Fruit fly (Drosophila melanogaster) whole organism, pupa: ENCODE data around the gene CG32104.

Experiments used
- CG10348 ChIP-seq: fragments of 200-800 bp; sonication (Bioruptor generic); IDR thresholded peaks from 2 replicates; pipeline ENCODE4 v1.3.6; 2022; ENCODE audit warnings: missing biosample characterization, missing genetic modification characterization
- CG12605 ChIP-seq: fragments of 200-800 bp; sonication (Bioruptor generic); IDR thresholded peaks from 2 replicates; pipeline ENCODE4 v1.3.6; 2022; ENCODE audit warnings: missing biosample characterization, missing genetic modification characterization
- CG13204 ChIP-seq: fragments of 200-800 bp; sonication (Bioruptor generic); optimal IDR thresholded peaks from 2 replicates; lab custom pipeline; 2018; ENCODE audit warnings: missing biosample characterization, mild to moderate bottlenecking, missing genetic modification characterization, moderate library complexity
- CG14655 ChIP-seq: fragments of 200-800 bp; sonication (Bioruptor generic); optimal IDR thresholded peaks from 3 replicates; lab custom pipeline; 2017; ENCODE audit warnings: mild to moderate bottlenecking, missing biosample characterization, missing genetic modification reagents, missing genetic modification characterization
- CG15710 ChIP-seq: fragments of 200-800 bp; sonication (Bioruptor generic); optimal IDR thresholded peaks from 2 replicates; lab custom pipeline; 2018; ENCODE audit warnings: missing biosample characterization, mild to moderate bottlenecking, missing genetic modification characterization, moderate library complexity
- CG17806 ChIP-seq: fragments of 200-800 bp; sonication (Bioruptor generic); optimal IDR thresholded peaks from 2 replicates; lab custom pipeline; 2018; ENCODE audit warnings: missing biosample characterization, mild to moderate bottlenecking, missing genetic modification characterization, moderate library complexity
- CG32121 ChIP-seq: fragments of 200-800 bp; sonication (Bioruptor generic); IDR thresholded peaks from 2 replicates; pipeline ENCODE4 v1.3.6; 2022; ENCODE audit warnings: missing biosample characterization, missing genetic modification characterization
- CG34367 ChIP-seq: fragments of 200-800 bp; sonication (Bioruptor generic); optimal IDR thresholded peaks from 2 replicates; lab custom pipeline; 2018; ENCODE audit warnings: missing biosample characterization, mild to moderate bottlenecking, missing genetic modification characterization
- CG4496 ChIP-seq: fragments of 200-800 bp; sonication (Bioruptor generic); IDR thresholded peaks from 3 replicates; pipeline ENCODE4 v1.3.6; 2022; ENCODE audit warnings: missing biosample characterization, missing genetic modification characterization
- CG8159 ChIP-seq: fragments of 200-800 bp; sonication (Bioruptor generic); optimal IDR thresholded peaks from 3 replicates; lab custom pipeline; 2018; ENCODE audit warnings: missing biosample characterization, mild to moderate bottlenecking, missing genetic modification characterization, moderate library complexity
- CG8301 ChIP-seq: fragments of 200-800 bp; sonication (Bioruptor generic); optimal IDR thresholded peaks from 2 replicates; lab custom pipeline; 2018; ENCODE audit warnings: missing biosample characterization, mild to moderate bottlenecking, missing genetic modification characterization
- CG9948 ChIP-seq: fragments of 200-800 bp; sonication (Bioruptor generic); optimal IDR thresholded peaks from 2 replicates; lab custom pipeline; 2018; ENCODE audit warnings: missing biosample characterization, mild to moderate bottlenecking, missing genetic modification characterization, moderate library complexity
- D1 ChIP-seq: fragments of 200-800 bp; sonication (Bioruptor generic); optimal IDR thresholded peaks from 2 replicates; lab custom pipeline; 2018; ENCODE audit warnings: missing biosample characterization, mild to moderate bottlenecking, missing genetic modification characterization, moderate library complexity
- EcR ChIP-seq: fragments of 200-800 bp; sonication (Bioruptor generic); optimal IDR thresholded peaks from 3 replicates; lab custom pipeline; 2019; ENCODE audit warnings: missing biosample characterization, missing genetic modification characterization, mild to moderate bottlenecking, moderate library complexity, missing genetic modification reagents
- Ets98B ChIP-seq: fragments of 200-800 bp; sonication (Bioruptor generic); IDR thresholded peaks from 2 replicates; pipeline ENCODE4 v1.3.6; 2022; ENCODE audit warnings: missing biosample characterization, missing genetic modification characterization
- Pif1A ChIP-seq: fragments of 200-800 bp; sonication (Bioruptor generic); optimal IDR thresholded peaks from 3 replicates; lab custom pipeline; 2016; ENCODE audit warnings: missing biosample characterization, missing genetic modification characterization
- Pif1B ChIP-seq: fragments of 200-800 bp; sonication (Bioruptor generic); optimal IDR thresholded peaks from 3 replicates; lab custom pipeline; 2016; ENCODE audit warnings: missing biosample characterization, missing genetic modification characterization
- Snoo ChIP-seq: fragments of 200-800 bp; sonication (Bioruptor generic); optimal IDR thresholded peaks from 3 replicates; lab custom pipeline; 2017; ENCODE audit warnings: missing biosample characterization, mild to moderate bottlenecking, missing genetic modification characterization, inconsistent platforms
- fd96Ca ChIP-seq: fragments of 200-800 bp; sonication (Bioruptor generic); IDR thresholded peaks from 3 replicates; pipeline ENCODE4 v1.3.6; 2022; ENCODE audit warnings: missing biosample characterization, missing genetic modification characterization
- gl ChIP-seq: fragments of 200-800 bp; sonication (Bioruptor generic); optimal IDR thresholded peaks from 2 replicates; lab custom pipeline; 2018; ENCODE audit warnings: missing biosample characterization, mild to moderate bottlenecking, missing genetic modification characterization
- rn ChIP-seq: fragments of 200-800 bp; sonication (Bioruptor generic); IDR thresholded peaks from 2 replicates; pipeline ENCODE4 v1.3.6; 2022; ENCODE audit warnings: missing biosample characterization, missing genetic modification characterization

The CG32104 gene

DNA sequence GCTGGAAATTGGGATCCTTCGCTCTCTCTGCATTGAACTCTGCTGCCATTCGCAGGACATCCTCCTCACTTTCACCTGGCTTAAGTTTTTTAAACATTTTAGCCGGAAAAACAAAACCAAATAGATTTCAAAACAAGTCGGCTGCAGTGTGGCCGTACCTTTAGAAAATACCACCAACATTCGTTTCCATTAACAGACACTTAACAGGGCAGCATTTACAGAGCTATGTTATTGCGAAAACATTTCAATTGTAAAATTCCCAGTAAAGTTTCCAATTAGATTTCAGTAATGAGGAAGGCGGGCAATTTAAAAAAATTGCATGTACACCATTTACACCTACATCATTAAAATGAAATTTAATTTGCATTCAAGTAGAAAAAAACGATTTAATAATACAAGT, at the start of gene CG32104:
Gene CG32104, minus strand, starts transcription at position 152 of the 400 bp plus-strand sequence.
- no peak for TF ChIP-seq CG17806 (tag; lab: Kevin White, UChicago)
- TF ChIP-seq CG10348 (GFP tag; lab: Robert Waterston, UW), result no peak
- TF ChIP-seq CG8301, result no peak
- no peak for TF ChIP-seq Snoo (tag; lab: Kevin White, UChicago)
- TF ChIP-seq Pif1A (GFP tag; lab: Kevin White, UChicago), result no peak
- TF ChIP-seq D1 (tag; lab: Kevin White, UChicago), result no peak
- no peak for TF ChIP-seq Ets98B (GFP tag; lab: Robert Waterston, UW)
- no peak for TF ChIP-seq CG15710 (tag; lab: Kevin White, UChicago)
- no peak for TF ChIP-seq Pif1B (GFP tag; lab: Kevin White, UChicago)
- no peak for TF ChIP-seq gl (tag; lab: Kevin White, UChicago)
- no peak for TF ChIP-seq EcR
- no peak for TF ChIP-seq CG14655
- TF ChIP-seq CG13204 (GFP tag; lab: Kevin White, UChicago), result no peak
- no peak for TF ChIP-seq CG34367 (tag; lab: Kevin White, UChicago)
- no peak for TF ChIP-seq CG4496

DNA sequence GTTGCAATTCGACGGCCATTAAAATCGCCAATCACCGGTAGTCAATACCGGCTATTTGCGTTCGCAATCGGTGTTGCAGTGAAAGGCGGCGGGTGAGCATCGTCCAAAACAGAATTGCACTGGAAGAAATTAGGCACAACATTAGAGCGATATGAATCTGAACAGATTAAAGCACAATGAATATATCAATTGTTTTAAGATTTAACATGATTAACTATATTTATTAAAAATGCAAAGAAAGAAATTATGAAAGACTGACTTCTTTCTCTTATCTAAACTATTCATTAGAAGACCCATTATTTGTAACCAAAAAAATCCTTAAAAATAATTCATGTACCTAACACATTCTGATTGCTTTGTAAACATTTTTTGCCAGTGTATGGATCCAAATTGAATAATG, 48.4 kb upstream of the CG32104 start:
- TF ChIP-seq gl (tag; lab: Kevin White, UChicago) (no peak), CG32121 (no peak), Ets98B (GFP tag; lab: Robert Waterston, UW) (no peak), CG8159 (tag; lab: Kevin White, UChicago) (peak; percentile 16), CG34367 (tag; lab: Kevin White, UChicago) (no peak)

DNA sequence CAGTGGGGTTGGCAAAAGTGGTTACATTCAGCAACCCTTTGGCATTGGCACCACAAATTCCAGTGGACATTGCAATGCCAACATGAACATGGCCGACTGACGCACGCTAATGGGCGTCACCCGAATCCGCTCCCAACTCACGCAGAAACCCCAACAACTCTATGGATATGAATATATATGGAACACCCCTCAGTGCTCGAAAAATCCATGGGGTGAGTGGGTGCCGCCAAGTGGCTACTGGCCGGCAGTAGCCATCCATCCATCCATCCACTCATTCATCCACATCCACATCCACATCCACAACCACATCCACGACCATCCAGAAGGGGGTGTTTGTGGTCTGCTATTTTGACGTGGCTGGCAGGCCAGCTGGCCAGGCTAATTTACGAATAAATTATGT, 48.0 kb upstream of the CG32104 start:
- TF ChIP-seq CG10348 (GFP tag; lab: Robert Waterston, UW) (no peak), CG4496 (no peak), CG13204 (GFP tag; lab: Kevin White, UChicago) (no peak), CG9948 (tag; lab: Kevin White, UChicago) (no peak), fd96Ca (GFP tag; lab: Robert Waterston, UW) (no peak), Snoo (tag; lab: Kevin White, UChicago) (no peak), CG8301 (no peak), CG15710 (tag; lab: Kevin White, UChicago) (no peak), CG34367 (tag; lab: Kevin White, UChicago) (no peak), CG14655 (no peak), D1 (tag; lab: Kevin White, UChicago) (no peak), CG32121 (no peak)

DNA sequence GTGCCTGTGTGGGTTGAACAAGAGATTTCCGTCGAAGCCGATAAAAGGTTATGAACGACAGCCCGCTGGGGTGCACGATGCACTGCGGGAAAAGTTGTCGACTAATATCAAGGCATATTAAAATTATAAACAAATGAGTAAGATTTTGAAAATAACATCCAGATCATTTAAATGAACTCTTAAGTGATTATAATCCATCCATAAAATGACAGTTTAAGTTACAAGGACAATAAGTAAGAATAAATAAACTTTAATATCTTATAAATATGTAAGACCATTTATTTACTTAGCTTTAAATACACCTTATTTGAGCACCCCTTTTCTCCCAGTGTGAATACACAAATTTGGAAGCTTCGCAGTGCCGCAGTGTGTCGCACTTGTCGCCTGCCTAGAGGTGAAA, 44.9 kb upstream of the CG32104 start:
- no peak for TF ChIP-seq CG17806 (tag; lab: Kevin White, UChicago)
- TF ChIP-seq CG8159 (tag; lab: Kevin White, UChicago), result peak; percentile 36

DNA sequence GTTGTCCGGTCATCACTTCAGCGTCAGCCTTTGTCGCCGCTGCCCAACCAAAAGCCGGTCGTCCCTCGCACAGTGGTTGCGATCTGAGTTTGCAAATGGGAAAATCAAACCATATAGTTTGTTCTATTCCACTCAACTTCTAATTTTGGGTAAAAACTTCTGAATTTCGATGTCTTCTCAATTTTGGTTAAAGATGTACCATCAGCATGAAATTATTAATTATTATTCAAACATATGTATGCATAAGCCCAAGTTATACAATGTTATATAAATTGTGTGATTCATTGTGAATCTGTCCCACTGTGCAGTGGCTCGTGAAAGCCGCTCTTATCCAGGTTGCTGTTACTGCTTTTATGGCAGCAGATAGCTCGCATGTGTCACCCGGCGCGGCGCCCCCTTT, 43.5 kb upstream of the CG32104 start:
- TF ChIP-seq CG8301 (peak; percentile 54), rn (no peak), CG13204 (GFP tag; lab: Kevin White, UChicago) (peak; percentile 43), Snoo (tag; lab: Kevin White, UChicago) (peak; percentile 56), CG14655 (peak; percentile 65), EcR (peak; percentile 13), D1 (tag; lab: Kevin White, UChicago) (no peak), CG17806 (tag; lab: Kevin White, UChicago) (peak; percentile 63), Ets98B (GFP tag; lab: Robert Waterston, UW) (no peak), CG8159 (tag; lab: Kevin White, UChicago) (peak; percentile 82), gl (tag; lab: Kevin White, UChicago) (no peak), CG12605 (GFP tag; lab: Robert Waterston, UW) (no peak), CG4496 (peak; percentile 10; the same call in 1 of the 3 replicates), CG15710 (tag; lab: Kevin White, UChicago) (peak; percentile 74), CG32121 (no peak), Pif1B (GFP tag; lab: Kevin White, UChicago) (peak; percentile 57), CG10348 (GFP tag; lab: Robert Waterston, UW) (no peak), fd96Ca (GFP tag; lab: Robert Waterston, UW) (no peak), Pif1A (GFP tag; lab: Kevin White, UChicago) (peak; percentile 50), CG9948 (tag; lab: Kevin White, UChicago) (peak; percentile 37), CG34367 (tag; lab: Kevin White, UChicago) (peak; percentile 53)

DNA sequence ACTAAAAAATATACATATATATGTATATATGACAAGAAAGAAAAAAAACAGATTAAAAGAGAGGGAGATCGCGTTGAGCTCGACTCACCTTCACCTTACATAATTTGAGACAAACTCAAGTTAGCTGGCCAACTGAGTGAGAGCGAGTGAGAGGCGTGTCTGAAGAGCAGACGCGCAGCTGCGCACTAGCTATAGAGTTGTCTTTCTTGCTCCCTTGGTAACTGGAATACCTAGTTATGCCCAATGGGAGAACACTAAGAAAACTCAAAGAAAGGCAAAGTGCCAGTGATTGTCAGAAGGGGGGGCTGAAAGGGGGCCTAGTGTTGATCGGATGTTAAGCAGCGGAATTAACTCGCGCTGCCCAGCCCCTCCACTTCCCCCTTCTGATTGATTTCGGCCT, 35.3 kb upstream of the CG32104 start:
- no peak for TF ChIP-seq Ets98B (GFP tag; lab: Robert Waterston, UW)
- TF ChIP-seq CG14655, result no peak
- TF ChIP-seq CG8301, result no peak
- no peak for TF ChIP-seq CG17806 (tag; lab: Kevin White, UChicago)

DNA sequence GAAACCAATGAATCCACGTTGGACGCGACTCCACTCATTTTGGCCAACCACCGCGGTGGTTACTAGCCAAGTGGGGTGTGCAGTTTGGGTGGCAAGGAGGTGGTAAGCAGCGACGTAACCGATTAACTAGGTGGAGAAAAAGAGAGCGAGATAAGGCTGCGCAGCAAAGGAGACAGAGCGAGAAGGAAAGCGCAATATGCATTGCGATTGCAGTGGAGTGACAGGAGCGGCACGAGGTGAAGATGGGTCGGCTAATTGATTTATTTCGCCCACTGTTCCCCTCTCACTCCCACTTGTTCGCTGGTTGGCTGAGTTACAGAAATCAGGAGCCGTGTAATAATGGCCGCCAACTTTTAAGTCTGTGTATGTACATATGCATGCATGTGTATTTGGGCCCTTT, 34.6 kb upstream of the CG32104 start:
- no peak for TF ChIP-seq rn
- TF ChIP-seq CG34367 (tag; lab: Kevin White, UChicago), result no peak
- TF ChIP-seq gl (tag; lab: Kevin White, UChicago), result no peak
- TF ChIP-seq CG8159 (tag; lab: Kevin White, UChicago), result no peak
- 0 out of 3 replicates have a peak, but pooled peaks have one; percentile 31 for TF ChIP-seq fd96Ca (GFP tag; lab: Robert Waterston, UW)
- no peak for TF ChIP-seq Pif1A (GFP tag; lab: Kevin White, UChicago)
